Worm (Caenorhabditis elegans) whole organism, L1 larva: ENCODE results near the gene grwd-1.

Experiments
- C04F5.9 ChIP-seq: sonication (generic microtip); optimal IDR thresholded peaks from 2 replicates; lab custom pipeline; 2016; ENCODE audit warnings: missing genetic modification characterization, missing compliant biosample characterization
- C16A3.4 ChIP-seq: fragments of 150-350 bp; optimal IDR thresholded peaks from 2 replicates; lab custom pipeline; 2014; ENCODE audit warnings: missing biosample characterization, missing genetic modification characterization
- F16B12.6 ChIP-seq: fragments of 150-350 bp; optimal IDR thresholded peaks from 2 replicates; lab custom pipeline; 2014; ENCODE audit warnings: missing biosample characterization, missing genetic modification characterization
- aly-2 ChIP-seq: fragments of 150-350 bp; optimal IDR thresholded peaks from 2 replicates; lab custom pipeline; 2014; ENCODE audit warnings: missing biosample characterization, missing genetic modification characterization
- ama-1 ChIP-seq: fragments of 150-350 bp; optimal IDR thresholded peaks from 2 replicates; lab custom pipeline; 2014
- blmp-1 ChIP-seq: fragments of 150-350 bp; optimal IDR thresholded peaks from 2 replicates; lab custom pipeline; 2014; ENCODE audit warnings: missing biosample characterization, missing genetic modification characterization
- ceh-88 ChIP-seq: fragments of 200-800 bp; sonication (Bioruptor generic); IDR thresholded peaks from 2 replicates; pipeline ENCODE4 v1.3.6; 2022; ENCODE audit warnings: missing genetic modification characterization, missing compliant biosample characterization
- ceh-90 ChIP-seq: sonication (generic microtip); optimal IDR thresholded peaks from 2 replicates; lab custom pipeline; 2016; ENCODE audit warnings: missing genetic modification characterization, missing compliant biosample characterization
- efl-1 ChIP-seq, 4 experiments: fragments of 150-350 bp; optimal IDR thresholded peaks in 3 of 4; peaks in 1 of 4; 1 replicate in 1 of 4; 2 replicates in 3 of 4; lab custom pipeline; 2014; ENCODE audit warnings: missing biosample characterization in 2 of 4, missing genetic modification characterization in 2 of 4, missing genetic modification reagents in 2 of 4
- egl-13 ChIP-seq: sonication (generic microtip); optimal IDR thresholded peaks from 2 replicates; lab custom pipeline; 2016; ENCODE audit warnings: missing genotype, missing genetic modification reagents, missing genetic modification characterization, missing compliant biosample characterization
- egl-27 ChIP-seq, 2 experiments: fragments of 150-350 bp in 1 of 2; sonication (generic microtip); optimal IDR thresholded peaks; 3 replicates each; lab custom pipeline; 2017 to 2018; ENCODE audit warnings: missing biosample characterization in 2 of 2, missing genetic modification characterization in 2 of 2, missing genetic modification reagents in 2 of 2
- elt-2 ChIP-seq: sonication (generic microtip); optimal IDR thresholded peaks from 2 replicates; lab custom pipeline; 2016; ENCODE audit warnings: missing genetic modification characterization, mild to moderate bottlenecking, inconsistent platforms, missing compliant biosample characterization, missing genetic modification reagents
- elt-3 ChIP-seq, 6 experiments: fragments of 150-350 bp in 1 of 6; sonication (generic microtip); optimal IDR thresholded peaks; 2 replicates each; lab custom pipeline; 2017 to 2018; ENCODE audit warnings: missing biosample characterization in 6 of 6, missing genetic modification characterization in 6 of 6, inconsistent platforms in 1 of 6
- ets-5 ChIP-seq: fragments of 200-800 bp; sonication (Bioruptor generic); IDR thresholded peaks from 2 replicates; pipeline ENCODE4 v1.3.6; 2022; ENCODE audit warnings: missing genetic modification characterization, missing compliant biosample characterization
- fkh-10 ChIP-seq: sonication (generic microtip); optimal IDR thresholded peaks from 2 replicates; lab custom pipeline; 2017; ENCODE audit warnings: missing biosample characterization, missing genetic modification reagents, missing genetic modification characterization
- fkh-8 ChIP-seq: sonication (generic microtip); optimal IDR thresholded peaks from 2 replicates; lab custom pipeline; 2016; ENCODE audit warnings: mild to moderate bottlenecking, missing genetic modification characterization, missing compliant biosample characterization
- hpl-2 ChIP-seq: fragments of 150-350 bp; optimal IDR thresholded peaks from 2 replicates; lab custom pipeline; 2014; ENCODE audit warnings: missing biosample characterization, missing genetic modification reagents, missing genetic modification characterization
- irx-1 ChIP-seq: sonication (generic microtip); optimal IDR thresholded peaks from 2 replicates; lab custom pipeline; 2016; ENCODE audit warnings: missing genetic modification characterization, missing compliant biosample characterization
- lin-14 ChIP-seq: fragments of 200-800 bp; sonication (Bioruptor generic); optimal IDR thresholded peaks from 2 replicates; lab custom pipeline; 2018; ENCODE audit warnings: mild to moderate bottlenecking, missing genetic modification characterization, moderate library complexity, missing compliant biosample characterization
- lin-15B ChIP-seq: fragments of 150-350 bp; sonication (generic microtip); optimal IDR thresholded peaks from 3 replicates; lab custom pipeline; 2014; ENCODE audit warnings: missing biosample characterization, missing genetic modification characterization
- lin-39 ChIP-seq: fragments of 150-350 bp; optimal IDR thresholded peaks from 2 replicates; lab custom pipeline; 2014; ENCODE audit warnings: missing biosample characterization, missing genetic modification reagents, missing genetic modification characterization
- lir-3 ChIP-seq: sonication (generic microtip); optimal IDR thresholded peaks from 2 replicates; lab custom pipeline; 2016; ENCODE audit warnings: mild to moderate bottlenecking, missing genetic modification characterization, moderate library complexity, missing compliant biosample characterization; ENCODE audit not compliant: poor library complexity
- lsy-2 ChIP-seq, 2 experiments: fragments of 150-350 bp; optimal IDR thresholded peaks; 2 replicates each; lab custom pipeline; 2014; ENCODE audit warnings: missing biosample characterization in 2 of 2, missing genetic modification characterization in 2 of 2
- mef-2 ChIP-seq: fragments of 150-350 bp; optimal IDR thresholded peaks from 2 replicates; lab custom pipeline; 2014; ENCODE audit warnings: missing biosample characterization, missing genetic modification characterization
- mep-1 ChIP-seq: fragments of 150-350 bp; optimal IDR thresholded peaks from 2 replicates; lab custom pipeline; 2014; ENCODE audit warnings: missing biosample characterization, missing genetic modification characterization
- nhr-20 ChIP-seq: sonication (generic microtip); optimal IDR thresholded peaks from 2 replicates; lab custom pipeline; 2016; ENCODE audit warnings: mild to moderate bottlenecking, missing genetic modification characterization, missing compliant biosample characterization
- nhr-28 ChIP-seq: fragments of 150-350 bp; optimal IDR thresholded peaks from 2 replicates; lab custom pipeline; 2014; ENCODE audit warnings: missing biosample characterization, missing genetic modification characterization
- nhr-71 ChIP-seq: sonication (generic microtip); optimal IDR thresholded peaks from 2 replicates; lab custom pipeline; 2016; ENCODE audit warnings: mild to moderate bottlenecking, missing genetic modification characterization, moderate library complexity, missing compliant biosample characterization
- nhr-76 ChIP-seq: sonication (generic microtip); optimal IDR thresholded peaks from 2 replicates; lab custom pipeline; 2017; ENCODE audit warnings: missing biosample characterization, missing genetic modification characterization
- nhr-77 ChIP-seq: fragments of 150-350 bp; optimal IDR thresholded peaks from 2 replicates; lab custom pipeline; 2014; ENCODE audit warnings: missing biosample characterization, missing genetic modification characterization
- nhr-84 ChIP-seq: sonication (generic microtip); optimal IDR thresholded peaks from 2 replicates; lab custom pipeline; 2017; ENCODE audit warnings: missing biosample characterization, missing genetic modification characterization
- nhr-85 ChIP-seq: sonication (generic microtip); peaks from one replicate; lab custom pipeline; 2016; ENCODE audit warnings: missing genetic modification characterization, inconsistent platforms, missing compliant biosample characterization
- nhr-90 ChIP-seq: sonication (generic microtip); optimal IDR thresholded peaks from 2 replicates; lab custom pipeline; 2016; ENCODE audit warnings: mild to moderate bottlenecking, missing genetic modification characterization, missing compliant biosample characterization; ENCODE audit not compliant: poor library complexity
- pag-3 ChIP-seq: sonication (generic microtip); optimal IDR thresholded peaks from 2 replicates; lab custom pipeline; 2017; ENCODE audit warnings: missing genetic modification characterization, mild to moderate bottlenecking, missing compliant biosample characterization, antibody characterized with exemption, borderline replicate concordance; ENCODE audit not compliant: insufficient read depth
- rnt-1 ChIP-seq: sonication (generic microtip); optimal IDR thresholded peaks from 2 replicates; lab custom pipeline; 2016; ENCODE audit warnings: mild to moderate bottlenecking, missing genetic modification characterization, moderate library complexity, missing compliant biosample characterization
- skn-1 ChIP-seq: fragments of 150-350 bp; optimal IDR thresholded peaks from 2 replicates; lab custom pipeline; 2014; ENCODE audit warnings: missing biosample characterization, missing genetic modification characterization
- snu-23 ChIP-seq: sonication (generic microtip); optimal IDR thresholded peaks from 2 replicates; lab custom pipeline; 2016; ENCODE audit warnings: missing genetic modification characterization, missing compliant biosample characterization
- sox-4 ChIP-seq: sonication (generic microtip); optimal IDR thresholded peaks from 2 replicates; lab custom pipeline; 2016; ENCODE audit warnings: missing genetic modification characterization, missing compliant biosample characterization
- sptf-1 ChIP-seq: fragments of 150-350 bp; optimal IDR thresholded peaks from 2 replicates; lab custom pipeline; 2014; ENCODE audit warnings: missing biosample characterization, missing genetic modification characterization
- sup-37 ChIP-seq: fragments of 200-800 bp; sonication (Bioruptor generic); optimal IDR thresholded peaks from 2 replicates; lab custom pipeline; 2018; ENCODE audit warnings: mild to moderate bottlenecking, missing genetic modification characterization, missing compliant biosample characterization
- swsn-7 ChIP-seq: sonication (generic microtip); optimal IDR thresholded peaks from 2 replicates; lab custom pipeline; 2016; ENCODE audit warnings: missing genetic modification characterization, missing compliant biosample characterization
- unc-98 ChIP-seq: fragments of 200-800 bp; sonication (Bioruptor generic); IDR thresholded peaks from 2 replicates; pipeline ENCODE4 v1.3.6; 2022; ENCODE audit warnings: missing genetic modification characterization, missing compliant biosample characterization
- vab-15 ChIP-seq: sonication (generic microtip); optimal IDR thresholded peaks from 2 replicates; lab custom pipeline; 2017; ENCODE audit warnings: missing genotype, mild to moderate bottlenecking, missing genetic modification characterization, missing compliant biosample characterization
- xbp-1 ChIP-seq: sonication (generic microtip); optimal IDR thresholded peaks from 2 replicates; lab custom pipeline; 2016; ENCODE audit warnings: missing genetic modification characterization, missing compliant biosample characterization
- zip-4 ChIP-seq: fragments of 200-800 bp; sonication (Bioruptor generic); optimal IDR thresholded peaks from 2 replicates; lab custom pipeline; 2018; ENCODE audit warnings: mild to moderate bottlenecking, missing genetic modification characterization, moderate library complexity, missing compliant biosample characterization

The grwd-1 gene

DNA sequence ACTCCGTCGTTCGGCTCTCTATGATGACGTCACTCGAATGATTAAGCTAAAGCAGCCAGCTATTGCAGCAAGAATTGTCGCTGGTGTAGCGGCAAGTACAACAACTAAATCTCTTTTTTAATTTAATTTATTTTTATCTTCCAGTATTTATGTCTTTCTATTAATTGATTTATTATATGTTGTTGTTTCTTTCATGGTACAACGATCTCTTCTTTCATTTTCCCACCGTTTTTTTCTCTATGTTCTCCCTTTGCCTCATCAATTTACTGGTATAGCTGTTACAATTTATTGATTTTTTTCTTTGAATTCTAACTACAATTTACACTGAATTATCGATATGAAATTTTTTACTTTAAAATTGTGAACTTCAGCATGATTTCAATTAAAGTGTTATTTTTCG, 42.4 kb downstream of the grwd-1 start, which contains the start of gene moc-6:
moc-6 (plus strand) TSS at position 301 of the 400 bp plus-strand sequence.
- TF ChIP-seq lin-15B (tag; lab: Kevin White, UChicago) (no peak), efl-1 (optimal IDR thresholded peaks at IDR 0.05; lab: Kevin White, UChicago) (no peak), efl-1 (GFP tag; optimal IDR thresholded peaks at IDR 0.05 in 1 of 2; lab: Kevin White, UChicago) (peak in 1 of 2 experiments; percentile 66), elt-3 (tag; optimal IDR thresholded peaks at IDR 0.05; lab: Kevin White, UChicago) (peak in 1 of 6 experiments; percentile 10), ets-5 (no peak), nhr-85 (tag; lab: Kevin White, UChicago) (peak; percentile 26)
- TF ChIP-seq, all 84 proteins: peak for 3

ce11 chrIII:5196298-5197045, 43.2 kb downstream of the grwd-1 start:
- TF ChIP-seq sup-37 (no peak), F16B12.6 (tag; lab: Kevin White, UChicago) (no peak), ceh-88 (GFP tag; lab: Robert Waterston, UW) (no peak), nhr-71 (tag; lab: Kevin White, UChicago) (peak; percentile 13), swsn-7 (no peak), lir-3 (tag; lab: Kevin White, UChicago) (no peak), ama-1 (peak; percentile 21), lsy-2 (tag; optimal IDR thresholded peaks at IDR 0.05; lab: Kevin White, UChicago) (no peak), nhr-85 (tag; lab: Kevin White, UChicago) (peak; percentile 62), egl-13 (no peak), efl-1 (optimal IDR thresholded peaks at IDR 0.05; lab: Kevin White, UChicago) (peak in 1 of 2 experiments; percentile 0), efl-1 (GFP tag; optimal IDR thresholded peaks at IDR 0.05 in 1 of 2; lab: Kevin White, UChicago) (no peak), elt-2 (tag; lab: Kevin White, UChicago) (peak; percentile 5), nhr-76 (no peak), aly-2 (peak; percentile 65), lin-15B (tag; lab: Kevin White, UChicago) (no peak)

DNA sequence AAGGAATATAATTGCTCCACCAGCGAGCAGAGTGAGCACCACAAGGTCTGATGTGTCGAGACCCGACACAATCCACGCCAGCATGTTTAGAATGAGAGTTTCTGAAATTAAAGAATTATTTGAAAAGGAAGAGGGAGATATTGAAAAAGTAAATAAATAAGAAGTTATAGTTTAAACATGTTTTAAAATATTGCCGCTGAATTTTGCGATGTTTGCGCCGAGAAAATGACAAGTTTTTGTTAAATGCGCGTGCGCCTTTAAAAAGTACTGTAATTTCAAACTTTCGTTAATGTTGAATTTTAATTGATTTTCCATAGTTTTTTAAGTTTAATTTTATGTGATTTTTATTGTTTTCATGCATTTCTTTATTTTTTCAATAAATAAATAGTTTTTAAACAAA, 46.3 kb downstream of the grwd-1 start, which contains the start of gene emb-8:
emb-8 (minus strand) TSS at position 101 of the 400 bp plus-strand sequence.
- no peak for TF ChIP-seq nhr-77
- no peak for TF ChIP-seq lin-39 (tag; lab: Kevin White, UChicago)
- no peak for TF ChIP-seq pag-3 (tag; lab: Kevin White, UChicago)
- TF ChIP-seq skn-1 (tag; lab: Kevin White, UChicago): no peak
- TF ChIP-seq C16A3.4 (tag; lab: Kevin White, UChicago): no peak
- TF ChIP-seq elt-2 (tag; lab: Kevin White, UChicago): no peak
- no peak for TF ChIP-seq lin-15B (tag; lab: Kevin White, UChicago)
- TF ChIP-seq nhr-76: no peak
- no peak for TF ChIP-seq nhr-20
- no peak for TF ChIP-seq nhr-90 (tag; lab: Kevin White, UChicago)

- TF ChIP-seq ceh-90 (tag; lab: Kevin White, UChicago) (no peak), sup-37 (no peak), sptf-1 (tag; lab: Kevin White, UChicago) (no peak), rnt-1 (tag; lab: Kevin White, UChicago) (no peak), C04F5.9 (tag; lab: Kevin White, UChicago) (no peak), lin-14 (peak; percentile 31), unc-98 (GFP tag; lab: Robert Waterston, UW) (no peak), F16B12.6 (tag; lab: Kevin White, UChicago) (no peak), snu-23 (GFP tag; lab: Kevin White, UChicago) (peak; percentile 28), zip-4 (GFP tag; lab: Kevin White, UChicago) (no peak), nhr-71 (tag; lab: Kevin White, UChicago) (peak; percentile 22), mef-2 (tag; lab: Kevin White, UChicago) (no peak), vab-15 (tag; lab: Kevin White, UChicago) (no peak), irx-1 (tag; lab: Kevin White, UChicago) (no peak), nhr-28 (tag; lab: Kevin White, UChicago) (no peak), nhr-77 (peak; percentile 61), egl-27 (tag; optimal IDR thresholded peaks at IDR 0.05; lab: Kevin White, UChicago) (no peak), lsy-2 (tag; optimal IDR thresholded peaks at IDR 0.05; lab: Kevin White, UChicago) (no peak), fkh-10 (no peak), fkh-8 (no peak), lin-39 (tag; lab: Kevin White, UChicago) (no peak), ets-5 (no peak), sox-4 (no peak), mep-1 (tag; lab: Kevin White, UChicago) (peak; percentile 26), hpl-2 (GFP tag; lab: Kevin White, UChicago) (no peak), nhr-84 (tag; lab: Kevin White, UChicago) (no peak), blmp-1 (peak; percentile 35), xbp-1 (tag; lab: Kevin White, UChicago) (no peak)
Measured at ce11 chrIII:5200349-5200748, 47.1 kb downstream of the grwd-1 start.
